Fruit fly (Drosophila melanogaster): Measurements from ENCODE around the gene Gyc89Db.

- TF ChIP-seq en (GFP tag; optimal IDR thresholded peaks at IDR 0.05) (no peak), CG4707 (GFP tag; optimal IDR thresholded peaks at IDR 0.05) (peak; percentile 21), CG16779 (GFP tag; IDR thresholded peaks at IDR 0.05) (no peak), HmgZ (tag; optimal IDR thresholded peaks at IDR 0.05) (no peak), CG14710 (tag; optimal IDR thresholded peaks at IDR 0.05) (peak; percentile 43), maf-S (GFP tag; optimal IDR thresholded peaks at IDR 0.05) (no peak), CG11723 (GFP tag; optimal IDR thresholded peaks at IDR 0.05) (peak; percentile 50)
Measured at dm6 chr3R:16496209-16496608, 19.3 kb downstream of the Gyc89Db start.

All from whole organism, embryonic.